Worm (Caenorhabditis elegans): Measurements from ENCODE around the gene M03C11.3.

M03C11.3 gene

ce11 chrIII:10427882-10428281 is 23.0 kb downstream of the M03C11.3 start, which contains the start of gene prp-3:
prp-3 (minus strand) TSS chrIII:10427982.
- no peak for TF ChIP-seq nhr-12 (tag; optimal IDR thresholded peaks at IDR 0.05)
- no peak for TF ChIP-seq ama-1 (optimal IDR thresholded peaks at IDR 0.05)
- TF ChIP-seq nhr-237 (tag; optimal IDR thresholded peaks at IDR 0.05) = no peak
- TF ChIP-seq snpc-4 (tag; optimal IDR thresholded peaks at IDR 0.05) = no peak
- TF ChIP-seq egl-27 (tag; optimal IDR thresholded peaks at IDR 0.05) = no peak
- TF ChIP-seq elt-3 (tag; optimal IDR thresholded peaks at IDR 0.05) = no peak

DNA sequence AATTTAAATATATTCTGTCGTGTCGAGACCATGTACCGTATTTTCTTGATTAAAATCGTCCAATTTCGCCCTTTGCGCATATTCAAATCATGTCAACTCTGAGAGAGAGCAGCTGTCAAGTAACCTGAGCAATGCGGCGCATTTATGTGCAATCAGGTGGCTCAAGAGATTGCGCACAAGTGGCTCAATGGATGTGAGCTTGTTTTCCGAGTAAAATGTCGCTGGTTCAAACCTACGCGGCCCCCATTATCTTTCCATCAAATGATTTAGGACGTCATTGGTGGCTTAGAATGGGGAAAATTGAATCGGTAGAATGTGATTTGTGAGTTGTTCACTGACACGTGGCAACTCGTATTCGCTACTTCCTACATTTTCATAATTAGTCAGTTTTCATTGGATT is 27.2 kb downstream of the M03C11.3 start:
- TF ChIP-seq zag-1 (tag; optimal IDR thresholded peaks at IDR 0.05) (no peak), ztf-1 (GFP tag; conservative IDR thresholded peaks at IDR 0.05) (no peak), lsy-2 (tag; optimal IDR thresholded peaks at IDR 0.05) (peak in 1 of 2 experiments; percentile 38), peb-1 (tag; optimal IDR thresholded peaks at IDR 0.05) (no peak), F13H6.1 (tag; optimal IDR thresholded peaks at IDR 0.05) (peak; percentile 21), lin-13 (GFP tag; optimal IDR thresholded peaks at IDR 0.05) (no peak), sma-3 (GFP tag; optimal IDR thresholded peaks at IDR 0.05) (no peak), nhr-10 (tag; optimal IDR thresholded peaks at IDR 0.05) (no peak), elt-3 (tag; optimal IDR thresholded peaks at IDR 0.05) (no peak), elt-1 (tag; optimal IDR thresholded peaks at IDR 0.05) (no peak), ama-1 (optimal IDR thresholded peaks at IDR 0.05) (no peak), lin-39 (tag; optimal IDR thresholded peaks at IDR 0.05) (no peak), nhr-6 (tag; optimal IDR thresholded peaks at IDR 0.05) (no peak), nhr-12 (tag; optimal IDR thresholded peaks at IDR 0.05) (no peak), unc-62 (GFP tag; optimal IDR thresholded peaks at IDR 0.05) (no peak), nhr-77 (tag; optimal IDR thresholded peaks at IDR 0.05) (no peak), ZK546.5 (tag; optimal IDR thresholded peaks at IDR 0.05) (no peak), R02D3.7 (tag; optimal IDR thresholded peaks at IDR 0.05) (no peak), C34F6.9 (tag; optimal IDR thresholded peaks at IDR 0.05) (peak; percentile 28), aly-2 (tag; optimal IDR thresholded peaks at IDR 0.05) (no peak), ztf-11 (tag; optimal IDR thresholded peaks at IDR 0.05) (no peak), nhr-23 (tag; optimal IDR thresholded peaks at IDR 0.05) (no peak), lin-11 (tag; optimal IDR thresholded peaks at IDR 0.05) (peak; percentile 62), sma-9 (GFP tag; optimal IDR thresholded peaks at IDR 0.05) (no peak), sma-9 (tag; optimal IDR thresholded peaks at IDR 0.05) (no peak), mbf-1 (tag; optimal IDR thresholded peaks at IDR 0.05) (no peak), ztf-4 (tag; optimal IDR thresholded peaks at IDR 0.05) (no peak), mdl-1 (tag; optimal IDR thresholded peaks at IDR 0.05) (no peak), blmp-1 (tag; optimal IDR thresholded peaks at IDR 0.05; ENCODE audit: insufficient read depth) (no peak), ceh-16 (tag; optimal IDR thresholded peaks at IDR 0.05) (no peak), Y55F3AM.14 (GFP tag; optimal IDR thresholded peaks at IDR 0.05) (no peak), crh-2 (tag; optimal IDR thresholded peaks at IDR 0.05) (peak; percentile 70), nhr-129 (tag; optimal IDR thresholded peaks at IDR 0.05) (peak; percentile 52), nhr-237 (tag; optimal IDR thresholded peaks at IDR 0.05) (no peak), sem-4 (tag; optimal IDR thresholded peaks at IDR 0.05) (no peak), fos-1 (tag; optimal IDR thresholded peaks at IDR 0.05) (no peak)

- TF ChIP-seq mab-5 (tag; optimal IDR thresholded peaks at IDR 0.05) (peak; percentile 39), F13H6.1 (tag; optimal IDR thresholded peaks at IDR 0.05) (peak; percentile 50), lin-13 (GFP tag; optimal IDR thresholded peaks at IDR 0.05) (peak; percentile 76), C34F6.9 (tag; optimal IDR thresholded peaks at IDR 0.05) (peak; percentile 78), unc-55 (GFP tag; optimal IDR thresholded peaks at IDR 0.05) (peak; percentile 63), gmeb-1 (tag; optimal IDR thresholded peaks at IDR 0.05) (peak; percentile 60), lsy-2 (tag; optimal IDR thresholded peaks at IDR 0.05) (peak; percentile 69 to 75), sma-3 (GFP tag; optimal IDR thresholded peaks at IDR 0.05) (peak; percentile 31), crh-2 (tag; optimal IDR thresholded peaks at IDR 0.05) (peak; percentile 44)
These were observed 31.3 kb downstream of the M03C11.3 start, which contains the start of the genes smrd-1 and enu-3.1 for ce11 chrIII:10435938-10436842. smrd-1 (minus strand) TSS chrIII:10435988. enu-3.1 (plus strand) TSS chrIII:10436276.
